Fruit fly (Drosophila melanogaster) whole organism, embryonic: ENCODE measurements around the gene Ctr1B.
A peak's percentile ranks its signal among the peaks of the same experiment; 100 is the strongest.

ENCODE experiments used
- Asciz ChIP-seq: fragments of 200-800 bp; sonication (Bioruptor generic); optimal IDR thresholded peaks from 2 replicates; lab custom pipeline; 2017; ENCODE audit warnings: missing biosample characterization, mild to moderate bottlenecking, missing genetic modification characterization, missing genetic modification reagents
- B-H1 ChIP-seq: fragments of 200-800 bp; sonication (Bioruptor generic); IDR thresholded peaks from 3 replicates; pipeline ENCODE4 v1.3.6; 2022; ENCODE audit warnings: missing biosample characterization, missing genetic modification characterization
- CG1024 ChIP-seq: fragments of 200-800 bp; sonication (Bioruptor generic); IDR thresholded peaks from 2 replicates; pipeline ENCODE4 v1.3.6; 2022; ENCODE audit warnings: missing biosample characterization, missing genetic modification characterization
- CG10979 ChIP-seq: fragments of 200-800 bp; sonication (Bioruptor generic); optimal IDR thresholded peaks from 2 replicates; lab custom pipeline; 2018; ENCODE audit warnings: missing biosample characterization, mild to moderate bottlenecking, missing genetic modification characterization, moderate library complexity
- CG11093 ChIP-seq: fragments of 200-800 bp; sonication (Bioruptor generic); IDR thresholded peaks from 3 replicates; pipeline ENCODE4 v1.3.6; 2022; ENCODE audit warnings: missing biosample characterization, missing genetic modification characterization
- CG14014 ChIP-seq: fragments of 200-800 bp; sonication (Bioruptor generic); IDR thresholded peaks from 2 replicates; pipeline ENCODE4 v1.3.6; 2022; ENCODE audit warnings: missing biosample characterization, missing genetic modification characterization
- CG15011 ChIP-seq: fragments of 200-800 bp; sonication (Bioruptor generic); optimal IDR thresholded peaks from 3 replicates; lab custom pipeline; 2018; ENCODE audit warnings: missing biosample characterization, mild to moderate bottlenecking, missing genetic modification characterization
- CG2875 ChIP-seq: fragments of 200-800 bp; sonication (Bioruptor generic); optimal IDR thresholded peaks from 2 replicates; lab custom pipeline; 2017; ENCODE audit warnings: missing biosample characterization, mild to moderate bottlenecking, missing genetic modification characterization, missing genetic modification reagents
- CG32772 ChIP-seq: fragments of 200-800 bp; sonication (Bioruptor generic); IDR thresholded peaks from 2 replicates; pipeline ENCODE4 v1.3.6; 2022; ENCODE audit warnings: missing biosample characterization, missing genetic modification characterization
- CG3281 ChIP-seq: fragments of 200-800 bp; sonication (Bioruptor generic); optimal IDR thresholded peaks from 3 replicates; lab custom pipeline; 2017; ENCODE audit warnings: missing biosample characterization, mild to moderate bottlenecking, missing genetic modification characterization
- CG34376 ChIP-seq: fragments of 200-800 bp; sonication (Bioruptor generic); optimal IDR thresholded peaks from 2 replicates; lab custom pipeline; 2018; ENCODE audit warnings: missing biosample characterization, mild to moderate bottlenecking, missing genetic modification characterization
- CG4707 ChIP-seq: fragments of 200-800 bp; sonication (Bioruptor generic); optimal IDR thresholded peaks from 2 replicates; lab custom pipeline; 2018; ENCODE audit warnings: missing biosample characterization, mild to moderate bottlenecking, missing genetic modification characterization, moderate library complexity
- CG9437 ChIP-seq: fragments of 200-800 bp; sonication (Bioruptor generic); optimal IDR thresholded peaks from 2 replicates; lab custom pipeline; 2018; ENCODE audit warnings: missing biosample characterization, mild to moderate bottlenecking, missing genetic modification characterization
- CTCF ChIP-seq: fragments of 200-800 bp; sonication (Bioruptor generic); optimal IDR thresholded peaks from 2 replicates; lab custom pipeline; 2017; ENCODE audit warnings: missing biosample characterization, mild to moderate bottlenecking, missing genetic modification characterization, moderate library complexity
- Chrac-16 ChIP-seq: fragments of 200-800 bp; sonication (Bioruptor generic); optimal IDR thresholded peaks from 3 replicates; lab custom pipeline; 2016; ENCODE audit warnings: missing biosample characterization, missing genetic modification characterization
- CrebB ChIP-seq: fragments of 200-800 bp; sonication (Bioruptor generic); optimal IDR thresholded peaks from 3 replicates; lab custom pipeline; 2018; ENCODE audit warnings: missing biosample characterization, mild to moderate bottlenecking, missing genetic modification characterization
- D19A ChIP-seq: fragments of 200-800 bp; optimal IDR thresholded peaks from 3 replicates; lab custom pipeline; 2019; ENCODE audit warnings: missing biosample characterization, mild to moderate bottlenecking, missing genetic modification characterization, moderate library complexity
- Dll ChIP-seq: fragments of 200-800 bp; sonication (Bioruptor generic); IDR thresholded peaks from 4 replicates; pipeline ENCODE4 v1.3.6; 2022; ENCODE audit warnings: missing biosample characterization, missing genetic modification characterization; ENCODE audit not compliant: partially characterized antibody
- Elba2 ChIP-seq: fragments of 200-800 bp; sonication (Bioruptor generic); optimal IDR thresholded peaks from 3 replicates; lab custom pipeline; 2016; ENCODE audit warnings: missing biosample characterization, missing genetic modification characterization
- Ets65A ChIP-seq: fragments of 200-800 bp; sonication (Bioruptor generic); peaks from one replicate; lab custom pipeline; 2016; ENCODE audit warnings: missing biosample characterization, missing genetic modification characterization
- Fer3 ChIP-seq: fragments of 200-800 bp; sonication (Bioruptor generic); optimal IDR thresholded peaks from 2 replicates; lab custom pipeline; 2018; ENCODE audit warnings: missing biosample characterization, mild to moderate bottlenecking, missing genetic modification characterization, moderate library complexity
- MESR4 ChIP-seq: fragments of 200-800 bp; sonication (Bioruptor generic); optimal IDR thresholded peaks from 2 replicates; lab custom pipeline; 2018; ENCODE audit warnings: missing biosample characterization, mild to moderate bottlenecking, missing genetic modification characterization, moderate library complexity
- Meics ChIP-seq: fragments of 200-800 bp; sonication (Bioruptor generic); optimal IDR thresholded peaks from 2 replicates; lab custom pipeline; 2017; ENCODE audit warnings: missing biosample characterization, mild to moderate bottlenecking, missing genetic modification characterization
- Mrtf ChIP-seq: fragments of 200-800 bp; sonication (Bioruptor generic); IDR thresholded peaks from 3 replicates; pipeline ENCODE4 v1.3.6; 2022; ENCODE audit warnings: missing biosample characterization, missing genetic modification characterization
- Pdp1 ChIP-seq, 2 experiments: fragments of 200-800 bp; sonication (Bioruptor generic); optimal IDR thresholded peaks; 3 replicates each; lab custom pipeline; 2016; ENCODE audit warnings: missing biosample characterization in 2 of 2, missing genetic modification characterization in 2 of 2, mild to moderate bottlenecking in 1 of 2, moderate library complexity in 1 of 2
- Sox100B ChIP-seq: fragments of 200-800 bp; sonication (Bioruptor generic); optimal IDR thresholded peaks from 3 replicates; lab custom pipeline; 2018; ENCODE audit warnings: missing biosample characterization, mild to moderate bottlenecking, missing genetic modification characterization
- Tbp ChIP-seq: fragments of >200 bp; optimal IDR thresholded peaks from 2 replicates; lab custom pipeline; 2018; ENCODE audit warnings: missing biosample characterization, missing genetic modification characterization
- Trl ChIP-seq, 3 experiments: fragments of >200 bp in 2 of 3; fragments of 200-800 bp in 1 of 3; sonication (Bioruptor generic) in 1 of 3; optimal IDR thresholded peaks; 2 replicates in 1 of 3; 3 replicates in 2 of 3; lab custom pipeline; 2016 to 2017; ENCODE audit warnings: missing biosample characterization in 1 of 3, missing genetic modification characterization in 1 of 3
- Vsx1 ChIP-seq: fragments of 200-800 bp; sonication (Bioruptor generic); optimal IDR thresholded peaks from 2 replicates; lab custom pipeline; 2017; ENCODE audit warnings: missing biosample characterization, mild to moderate bottlenecking, missing genetic modification characterization, missing genetic modification reagents
- Xrp1 ChIP-seq: fragments of 200-800 bp; sonication (Bioruptor generic); IDR thresholded peaks from 2 replicates; pipeline ENCODE4 v1.3.6; 2022; ENCODE audit warnings: missing biosample characterization, missing genetic modification characterization
- chm ChIP-seq: fragments of 200-800 bp; sonication (Bioruptor generic); IDR thresholded peaks from 2 replicates; pipeline ENCODE4 v1.3.6; 2022; ENCODE audit warnings: missing biosample characterization, missing genetic modification characterization
- crp ChIP-seq, 2 experiments: fragments of 200-800 bp; sonication (Bioruptor generic); optimal IDR thresholded peaks; 2 replicates in 1 of 2; 3 replicates in 1 of 2; lab custom pipeline; 2017; ENCODE audit warnings: missing biosample characterization in 2 of 2, missing genetic modification characterization in 2 of 2, mild to moderate bottlenecking in 1 of 2, moderate library complexity in 1 of 2
- disco-r ChIP-seq: fragments of 200-800 bp; sonication (Bioruptor generic); optimal IDR thresholded peaks from 2 replicates; lab custom pipeline; 2016; ENCODE audit warnings: missing biosample characterization, missing genetic modification characterization
- dpn ChIP-seq, 2 experiments: fragments of 200-800 bp; sonication (Bioruptor generic); optimal IDR thresholded peaks; 3 replicates each; lab custom pipeline; 2016; ENCODE audit warnings: missing biosample characterization in 2 of 2, missing genetic modification characterization in 2 of 2
- fd3F ChIP-seq: fragments of 200-800 bp; sonication (Bioruptor generic); optimal IDR thresholded peaks from 2 replicates; lab custom pipeline; 2018; ENCODE audit warnings: missing biosample characterization, mild to moderate bottlenecking, missing genetic modification characterization, moderate library complexity
- insv ChIP-seq, 2 experiments: fragments of 200-800 bp; sonication (Bioruptor generic); optimal IDR thresholded peaks; 3 replicates each; lab custom pipeline; 2016 to 2018; ENCODE audit warnings: missing biosample characterization in 2 of 2, missing genetic modification characterization in 2 of 2
- nom ChIP-seq: fragments of 200-800 bp; sonication (Bioruptor generic); optimal IDR thresholded peaks from 2 replicates; lab custom pipeline; 2017; ENCODE audit warnings: missing biosample characterization, missing genetic modification characterization, mild to moderate bottlenecking, moderate library complexity, missing genetic modification reagents
- pan ChIP-seq, 4 experiments: fragments of >200 bp in 3 of 4; fragments of 200-800 bp in 1 of 4; sonication (Bioruptor generic) in 1 of 4; optimal IDR thresholded peaks in 3 of 4; IDR thresholded peaks in 1 of 4; 2 replicates each; pipeline versions ENCODE4 v1.3.6 to Lab custom; 2017 to 2022; ENCODE audit warnings: missing biosample characterization in 2 of 4, missing genetic modification characterization in 2 of 4, mixed read lengths in 1 of 4
- pnt ChIP-seq: fragments of 200-800 bp; sonication (Bioruptor generic); optimal IDR thresholded peaks from 3 replicates; lab custom pipeline; 2016; ENCODE audit warnings: missing biosample characterization, missing genetic modification characterization
- pum ChIP-seq: fragments of 200-800 bp; sonication (Bioruptor generic); optimal IDR thresholded peaks from 2 replicates; lab custom pipeline; 2016; ENCODE audit warnings: missing biosample characterization, missing genetic modification characterization
- salm ChIP-seq: fragments of 200-800 bp; sonication (Bioruptor generic); optimal IDR thresholded peaks from 2 replicates; lab custom pipeline; 2018; ENCODE audit warnings: missing biosample characterization, mild to moderate bottlenecking, missing genetic modification characterization
- slbo ChIP-seq: fragments of 200-800 bp; sonication (Bioruptor generic); IDR thresholded peaks from 2 replicates; pipeline ENCODE4 v1.3.6; 2022; ENCODE audit warnings: missing biosample characterization, missing genetic modification characterization
- stwl ChIP-seq: fragments of 200-800 bp; sonication (Bioruptor generic); optimal IDR thresholded peaks from 3 replicates; lab custom pipeline; 2018; ENCODE audit warnings: missing biosample characterization, mild to moderate bottlenecking, missing genetic modification characterization, moderate library complexity
- usp ChIP-seq: fragments of >200 bp; optimal IDR thresholded peaks from 2 replicates; lab custom pipeline; 2017; ENCODE audit warnings: missing biosample characterization, missing genetic modification characterization
- z ChIP-seq: fragments of 200-800 bp; sonication (Bioruptor generic); IDR thresholded peaks from 3 replicates; pipeline ENCODE4 v1.3.6; 2022; ENCODE audit warnings: missing biosample characterization, missing genetic modification characterization
- zen ChIP-seq: fragments of 200-800 bp; sonication (Bioruptor generic); optimal IDR thresholded peaks from 3 replicates; lab custom pipeline; 2018; ENCODE audit warnings: missing biosample characterization, mild to moderate bottlenecking, missing genetic modification characterization, moderate library complexity
- zfh2 ChIP-seq: fragments of 200-800 bp; sonication (Bioruptor generic); optimal IDR thresholded peaks from 2 replicates; lab custom pipeline; 2016; ENCODE audit warnings: missing biosample characterization, missing genetic modification characterization

Ctr1B gene

dm6 chr3R:8300928-8301752 is 16.3 kb upstream of the Ctr1B start, which contains the start of the genes CG9626 and mRpL1 (continued):
- no peak for TF ChIP-seq CG1024 (GFP tag; lab: Robert Waterston, UW)
- no peak for TF ChIP-seq Chrac-16
- TF ChIP-seq CG9437 (GFP tag; lab: Kevin White, UChicago) = no peak
- no peak for TF ChIP-seq CG32772 (GFP tag; lab: Robert Waterston, UW)
- peak; percentile 3 for TF ChIP-seq CG10979 (tag; lab: Kevin White, UChicago)
- peak in 1 of 2 experiments; percentile 53 for TF ChIP-seq insv (GFP tag; optimal IDR thresholded peaks at IDR 0.05; lab: Kevin White, UChicago)
- TF ChIP-seq pnt = no peak
- TF ChIP-seq CG15011 (GFP tag; lab: Kevin White, UChicago) = no peak
- no peak for TF ChIP-seq salm (tag; lab: Kevin White, UChicago)
- TF ChIP-seq Elba2 (GFP tag; lab: Kevin White, UChicago) = no peak
- no peak for TF ChIP-seq chm (GFP tag; lab: Robert Waterston, UW)
- no peak for TF ChIP-seq fd3F (GFP tag; lab: Kevin White, UChicago)
- TF ChIP-seq Tbp (GFP tag; lab: Kevin White, UChicago) = no peak
- TF ChIP-seq CG4707 (GFP tag; lab: Kevin White, UChicago) = no peak
- TF ChIP-seq CTCF (GFP tag; lab: Kevin White, UChicago) = peak; percentile 82
- TF ChIP-seq pum (GFP tag; lab: Kevin White, UChicago) = peak; percentile 1
- no peak for TF ChIP-seq nom (GFP tag; lab: Kevin White, UChicago)
- TF ChIP-seq Vsx1 (GFP tag; lab: Kevin White, UChicago) = no peak
- no peak for TF ChIP-seq Mrtf (GFP tag; lab: Robert Waterston, UW)
- no peak for TF ChIP-seq CG11093 (GFP tag; lab: Robert Waterston, UW)
- TF ChIP-seq Ets65A (GFP tag; lab: Kevin White, UChicago) = peak; percentile 95

DNA sequence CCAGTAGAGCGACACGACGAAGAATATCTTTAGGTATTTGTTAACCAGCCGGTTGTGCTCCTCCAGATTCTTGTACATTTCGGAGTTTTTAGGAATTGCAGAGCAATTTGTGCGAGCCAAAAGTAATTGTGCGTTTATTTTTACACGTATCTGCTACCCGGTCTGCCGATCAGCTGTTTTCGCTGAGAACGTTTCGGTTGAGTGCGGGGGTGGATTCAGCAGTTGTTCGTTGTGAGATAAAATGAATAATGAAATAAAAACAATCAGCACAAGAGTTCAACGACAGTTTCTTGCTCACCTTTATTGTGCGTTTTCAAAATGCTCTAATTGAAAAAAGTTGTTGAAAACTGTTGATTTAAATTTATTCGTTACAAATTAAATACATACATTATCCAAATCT is 13.6 kb upstream of the Ctr1B start, which contains the start of gene nac:
Gene nac, minus strand, starts transcription at position 176 of the 400 bp plus-strand sequence.
- TF ChIP-seq stwl (tag; lab: Kevin White, UChicago) = no peak
- TF ChIP-seq crp (GFP tag; optimal IDR thresholded peaks at IDR 0.05; lab: Kevin White, UChicago) = peak; percentile 65 to 90
- peak; percentile 3 for TF ChIP-seq D19A (tag; lab: Kevin White, UChicago)
- TF ChIP-seq zen (tag; lab: Kevin White, UChicago) = peak; percentile 33
- peak in 1 of 2 experiments; percentile 21 for TF ChIP-seq Pdp1 (GFP tag; optimal IDR thresholded peaks at IDR 0.05; lab: Kevin White, UChicago)
- peak; percentile 10 for TF ChIP-seq Meics (GFP tag; lab: Kevin White, UChicago)
- peak; percentile 78 for TF ChIP-seq z (GFP tag; lab: Robert Waterston, UW)
- peak; percentile 41 for TF ChIP-seq MESR4 (GFP tag; lab: Kevin White, UChicago)
- TF ChIP-seq CG3281 (GFP tag; lab: Kevin White, UChicago) = peak; percentile 8
- TF ChIP-seq Sox100B (GFP tag; lab: Kevin White, UChicago) = no peak
- no peak for TF ChIP-seq zfh2 (GFP tag; lab: Kevin White, UChicago)
- peak; percentile 1 to 9 for TF ChIP-seq dpn (GFP tag; optimal IDR thresholded peaks at IDR 0.05; lab: Kevin White, UChicago)
- 0 out of 4 replicates have a peak, but pooled peaks have one; percentile 42 for TF ChIP-seq Dll (GFP tag; lab: Robert Waterston, UW)
- TF ChIP-seq CrebB = no peak
- no peak for TF ChIP-seq CG2875 (GFP tag; lab: Kevin White, UChicago)
- no peak for TF ChIP-seq pan (optimal IDR thresholded peaks at IDR 0.05; lab: Kevin White, UChicago)
- TF ChIP-seq pan (GFP tag; optimal IDR thresholded peaks at IDR 0.05 in 1 of 2, IDR thresholded peaks at IDR 0.05 in 1 of 2) = no peak
- peak; percentile 46; the same call in 1 of the 2 replicates for TF ChIP-seq slbo (GFP tag; lab: Robert Waterston, UW)
- TF ChIP-seq CG14014 (GFP tag; lab: Robert Waterston, UW) = peak; percentile 34; the same call in 1 of the 2 replicates
- no peak for TF ChIP-seq usp
- TF ChIP-seq CG34376 (GFP tag; lab: Kevin White, UChicago) = peak; percentile 65
- TF ChIP-seq Asciz (GFP tag; lab: Kevin White, UChicago) = no peak
- TF ChIP-seq Ets65A (GFP tag; lab: Kevin White, UChicago) = peak; percentile 11
- no peak for TF ChIP-seq disco-r (GFP tag; lab: Kevin White, UChicago)
- peak; percentile 3 for TF ChIP-seq Fer3 (tag; lab: Kevin White, UChicago)
- TF ChIP-seq Trl (optimal IDR thresholded peaks at IDR 0.05; lab: Kevin White, UChicago) = no peak
- TF ChIP-seq Trl (GFP tag; optimal IDR thresholded peaks at IDR 0.05; lab: Kevin White, UChicago) = no peak
- TF ChIP-seq B-H1 = no peak
- peak; percentile 24; the same call in 1 of the 2 replicates for TF ChIP-seq Xrp1 (GFP tag; lab: Robert Waterston, UW)
